Fruit fly (Drosophila melanogaster): Measurements from ENCODE around the gene cbt.

DNA sequence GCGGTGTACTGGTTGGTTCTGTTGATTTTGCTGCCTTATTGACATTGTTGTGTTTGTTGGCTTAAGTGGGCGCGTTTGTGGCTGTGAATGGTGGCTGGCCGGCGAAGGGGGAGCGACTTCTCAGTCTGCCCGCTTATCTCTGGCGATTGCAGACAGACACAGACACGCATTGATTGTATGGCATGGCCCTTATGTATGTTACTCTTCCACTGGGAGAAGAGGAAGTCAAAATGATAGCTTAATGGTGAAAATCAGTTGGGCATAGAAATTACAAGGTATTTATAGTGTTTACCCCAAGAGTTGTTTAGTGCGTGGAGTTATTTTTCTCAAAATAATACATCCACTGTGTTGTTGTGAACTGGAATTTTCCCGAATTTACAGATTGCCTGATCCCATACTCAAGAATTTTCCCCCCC is 6.3 kb upstream of the cbt start:
- TF ChIP-seq CTCF (optimal IDR thresholded peaks at IDR 0.05) (no peak), CG8478 (optimal IDR thresholded peaks at IDR 0.05) (no peak)

All from S2 (cell line).